Worm (Caenorhabditis elegans): ENCODE results near the gene srx-41.
"Not testable (repeated sequence)": the region's sequence is repeated elsewhere in the genome, so short reads cannot be mapped to it uniquely, and the experiment has no call there.

srx-41 gene

DNA sequence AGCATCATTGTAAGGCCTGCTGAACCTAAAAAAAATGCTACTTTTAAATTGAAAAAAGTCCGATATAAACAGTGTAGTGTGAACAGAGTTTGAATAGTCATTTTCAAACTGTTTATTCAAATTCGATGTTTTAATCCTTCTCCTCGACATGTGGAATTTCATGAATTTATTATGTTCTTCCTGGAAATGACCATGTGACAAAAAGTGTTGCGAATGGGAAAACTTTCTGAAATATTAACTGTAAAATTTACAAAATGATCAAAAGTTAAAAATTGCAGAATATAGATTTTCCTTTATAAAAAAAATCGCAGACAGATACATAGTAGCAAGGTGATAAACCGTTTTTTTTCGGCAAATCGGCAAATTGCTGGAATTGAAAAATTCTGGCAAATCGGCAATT lies 31.7 kb downstream of the srx-41 start, which contains the start of gene T22F3.8:
T22F3.8 (minus strand) TSS at position 101 of the 400 bp plus-strand sequence.
- TF ChIP-seq nhr-12 (tag; optimal IDR thresholded peaks at IDR 0.05) (no peak), C04F5.9 (tag; optimal IDR thresholded peaks at IDR 0.05) (no peak)

DNA sequence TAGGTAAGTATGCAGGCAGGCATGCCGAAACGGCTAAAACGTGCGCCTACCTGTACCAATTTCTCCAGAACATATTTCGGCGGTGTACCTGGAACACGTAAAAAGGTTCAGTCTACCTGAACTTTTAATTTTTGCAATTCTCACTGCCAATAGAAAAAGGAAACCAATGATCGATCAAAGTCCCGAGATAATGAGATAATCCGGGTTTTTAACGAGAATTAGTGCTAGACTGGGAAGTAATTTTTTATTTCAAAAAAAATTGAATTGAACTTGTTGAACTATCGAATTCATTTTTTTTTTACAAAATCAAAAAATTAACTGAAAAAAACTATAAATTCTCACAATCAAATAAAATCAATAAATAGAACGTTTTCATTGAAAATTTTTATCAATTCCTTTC lies 36.4 kb downstream of the srx-41 start, which contains the start of gene T22F3.7:
T22F3.7 (minus strand) TSS at position 101 of the 400 bp plus-strand sequence.
- TF ChIP-seq nhr-20 (tag; optimal IDR thresholded peaks at IDR 0.05) (no peak), alr-1 (tag; optimal IDR thresholded peaks at IDR 0.05; ENCODE audit: borderline replicate concordance) (no peak), snpc-4 (tag; optimal IDR thresholded peaks at IDR 0.05) (no peak), zip-4 (GFP tag; optimal IDR thresholded peaks at IDR 0.05) (no peak), ztf-4 (tag; optimal IDR thresholded peaks at IDR 0.05) (no peak), nhr-19 (GFP tag; conservative IDR thresholded peaks at IDR 0.05) (no peak), skn-1 (tag; optimal IDR thresholded peaks at IDR 0.05) (no peak), tbx-2 (tag; optimal IDR thresholded peaks at IDR 0.05) (no peak), F16B12.6 (tag; optimal IDR thresholded peaks at IDR 0.05) (no peak), tlp-1 (tag; optimal IDR thresholded peaks at IDR 0.05) (no peak), mab-9 (GFP tag; IDR thresholded peaks at IDR 0.05) (no peak), nhr-237 (tag; optimal IDR thresholded peaks at IDR 0.05) (no peak), xbp-1 (tag; optimal IDR thresholded peaks at IDR 0.05) (no peak), lin-13 (GFP tag; optimal IDR thresholded peaks at IDR 0.05) (no peak)

DNA sequence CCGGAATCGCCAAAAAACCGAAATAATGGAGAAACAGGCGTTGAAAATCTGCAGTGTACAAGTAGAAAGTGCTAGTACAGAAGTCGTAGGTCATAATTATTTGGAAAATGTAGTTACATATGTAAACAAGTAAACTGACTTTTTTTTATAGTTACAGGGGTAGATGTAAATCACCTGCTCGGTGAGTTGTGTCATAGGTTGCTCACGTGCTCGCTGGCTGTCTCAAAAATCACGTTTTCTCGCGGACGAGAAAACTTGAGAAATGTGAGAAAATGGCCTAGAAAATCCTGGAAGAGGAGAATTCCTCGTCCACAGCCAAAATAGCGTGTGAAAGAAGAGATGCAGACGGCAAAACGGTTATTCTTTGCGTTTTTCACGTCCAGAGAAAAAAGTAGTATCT lies 39.9 kb downstream of the srx-41 start, which contains the start of gene srh-212:
srh-212 (minus strand) TSS at position 101 of the 400 bp plus-strand sequence.
- not testable (repeated sequence) for TF ChIP-seq nhr-77, elt-3, mep-1 (tag; optimal IDR thresholded peaks at IDR 0.05)

DNA sequence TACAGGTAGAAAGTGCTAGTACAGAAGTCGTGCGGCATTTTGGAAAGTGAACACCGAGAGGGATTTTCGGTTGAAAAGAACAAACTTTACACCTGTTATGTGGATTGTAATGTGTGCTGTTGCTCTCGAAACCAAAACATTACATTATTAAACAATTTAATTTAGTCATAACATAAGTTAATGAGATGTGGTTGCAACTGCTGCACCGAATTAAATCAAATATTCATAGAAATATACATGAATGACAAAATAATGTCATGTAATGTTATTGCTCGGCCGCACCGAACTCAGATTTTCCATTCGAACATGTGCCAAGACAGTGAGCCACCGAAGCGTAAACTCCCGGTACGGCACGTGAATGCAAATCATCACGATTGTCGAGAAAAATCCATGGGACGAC lies 42.0 kb downstream of the srx-41 start, which contains the start of gene srh-213:
srh-213 (minus strand) TSS at position 101 of the 400 bp plus-strand sequence.
- no peak for TF ChIP-seq C16A3.4 (tag; optimal IDR thresholded peaks at IDR 0.05)
- no peak for TF ChIP-seq grh-1 (GFP tag; IDR thresholded peaks at IDR 0.05)
- TF ChIP-seq nhr-76 (tag; optimal IDR thresholded peaks at IDR 0.05): no peak
- TF ChIP-seq ceh-90 (tag; optimal IDR thresholded peaks at IDR 0.05): no peak

DNA sequence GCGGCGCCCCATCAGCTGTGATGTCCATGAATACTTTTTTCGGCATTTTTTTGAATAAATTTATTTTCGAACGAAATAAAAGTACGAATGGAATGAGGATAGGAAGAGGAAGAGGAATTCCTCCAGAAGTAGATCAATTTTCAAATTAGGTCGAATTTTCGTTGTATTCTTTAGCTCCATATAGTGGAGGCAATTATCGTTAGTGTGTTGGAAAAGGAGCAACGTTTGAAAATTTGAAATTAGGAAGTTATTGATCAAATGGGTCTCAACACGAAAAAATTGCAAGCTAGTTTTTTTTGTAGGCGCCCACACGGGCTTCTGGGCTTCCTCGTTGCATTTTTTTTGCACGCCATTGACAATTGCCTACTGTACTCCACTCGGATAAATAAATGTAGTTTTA lies 44.9 kb downstream of the srx-41 start, which contains the start of gene T22F3.12:
T22F3.12 (minus strand) TSS at position 101 of the 400 bp plus-strand sequence.
- no peak for TF ChIP-seq dpl-1 (GFP tag; optimal IDR thresholded peaks at IDR 0.05)
- TF ChIP-seq nhr-12 (tag; optimal IDR thresholded peaks at IDR 0.05): no peak
- no peak for TF ChIP-seq nhr-20 (tag; optimal IDR thresholded peaks at IDR 0.05)
- TF ChIP-seq efl-1 (optimal IDR thresholded peaks at IDR 0.05): no peak
- no peak for TF ChIP-seq efl-1 (GFP tag; optimal IDR thresholded peaks at IDR 0.05 in 1 of 2)
- no peak for TF ChIP-seq ama-1 (optimal IDR thresholded peaks at IDR 0.05)
- TF ChIP-seq mab-9 (GFP tag; IDR thresholded peaks at IDR 0.05): no peak
- no peak for TF ChIP-seq tbx-2 (tag; optimal IDR thresholded peaks at IDR 0.05)
- TF ChIP-seq pag-3 (tag; optimal IDR thresholded peaks at IDR 0.05; ENCODE audit: borderline replicate concordance, insufficient read depth): no peak

DNA sequence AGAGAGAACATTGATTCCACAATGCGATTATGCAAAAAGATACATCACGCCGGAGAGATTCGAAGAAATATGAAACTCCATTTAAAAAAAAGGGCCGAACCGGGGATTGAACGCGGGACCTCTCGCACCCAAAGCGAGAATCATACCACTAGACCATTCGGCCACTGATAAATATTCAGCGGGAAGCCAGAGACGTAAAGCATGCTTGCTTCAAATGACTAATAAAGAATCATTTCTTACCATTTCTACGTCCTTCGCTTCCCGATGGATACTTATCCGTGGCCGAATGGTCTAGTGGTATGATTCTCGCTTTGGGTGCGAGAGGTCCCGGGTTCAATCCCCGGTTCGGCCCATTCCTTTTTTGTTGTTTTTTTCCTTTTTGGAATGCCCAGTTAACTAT lies 48.8 kb downstream of the srx-41 start:
- TF ChIP-seq lin-13 (GFP tag; optimal IDR thresholded peaks at IDR 0.05): no peak
- no peak for TF ChIP-seq efl-1 (optimal IDR thresholded peaks at IDR 0.05)
- peak in 1 of 2 experiments; percentile 16 for TF ChIP-seq efl-1 (GFP tag; optimal IDR thresholded peaks at IDR 0.05 in 1 of 2)

DNA sequence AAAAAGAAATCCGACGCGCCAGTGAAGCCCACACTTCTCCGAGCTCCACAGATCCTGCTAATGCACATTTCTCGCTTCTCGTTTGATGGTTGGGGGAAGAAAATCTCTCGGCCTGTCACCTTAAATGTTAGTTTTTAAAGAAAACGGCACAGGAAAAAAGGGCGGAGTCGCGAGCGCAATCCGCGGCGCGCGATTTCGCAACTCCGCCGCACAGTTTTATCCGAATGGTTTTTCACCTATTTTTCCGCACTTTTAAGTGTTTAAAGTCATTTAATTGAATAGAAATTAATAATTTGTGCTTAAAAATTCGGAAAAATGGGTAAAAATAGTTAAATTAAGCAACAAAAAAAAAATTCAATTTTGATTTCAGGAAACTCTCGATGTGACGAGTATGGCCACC lies 49.4 kb downstream of the srx-41 start:
- no peak for TF ChIP-seq pqm-1 (tag; optimal IDR thresholded peaks at IDR 0.05)
- no peak for TF ChIP-seq egl-27 (tag; optimal IDR thresholded peaks at IDR 0.05)
- TF ChIP-seq lin-15B (tag; optimal IDR thresholded peaks at IDR 0.05): no peak
- no peak for TF ChIP-seq ceh-8 (GFP tag; optimal IDR thresholded peaks at IDR 0.05)
- peak; percentile 19 to 38 for TF ChIP-seq lsy-2 (tag; optimal IDR thresholded peaks at IDR 0.05)
- TF ChIP-seq fos-1 (tag; optimal IDR thresholded peaks at IDR 0.05): no peak
- TF ChIP-seq ceh-82 (tag; optimal IDR thresholded peaks at IDR 0.05): peak in 2 of 3 experiments; percentile 14 to 21
- TF ChIP-seq dsc-1 (tag; optimal IDR thresholded peaks at IDR 0.05): peak; percentile 6
- peak; percentile 48 for TF ChIP-seq nhr-71 (tag; optimal IDR thresholded peaks at IDR 0.05)
- peak; percentile 20 for TF ChIP-seq unc-130 (tag; optimal IDR thresholded peaks at IDR 0.05)
- TF ChIP-seq dpl-1 (GFP tag; optimal IDR thresholded peaks at IDR 0.05): peak; percentile 10 to 16 (median 15)
- peak in 1 of 2 experiments; percentile 34 for TF ChIP-seq efl-1 (optimal IDR thresholded peaks at IDR 0.05)
- TF ChIP-seq efl-1 (GFP tag; optimal IDR thresholded peaks at IDR 0.05 in 1 of 2): peak in 1 of 2 experiments; percentile 88
- peak; percentile 12 for TF ChIP-seq tbx-2 (tag; optimal IDR thresholded peaks at IDR 0.05)
- no peak for TF ChIP-seq pax-3 (tag; optimal IDR thresholded peaks at IDR 0.05)
- no peak for TF ChIP-seq tlp-1 (tag; optimal IDR thresholded peaks at IDR 0.05)
- peak; percentile 14 for TF ChIP-seq C16A3.4 (tag; optimal IDR thresholded peaks at IDR 0.05)
- peak; percentile 1 for TF ChIP-seq zip-4 (GFP tag; optimal IDR thresholded peaks at IDR 0.05)
- peak; percentile 21 for TF ChIP-seq snu-23 (GFP tag; optimal IDR thresholded peaks at IDR 0.05)
